Worm (Caenorhabditis elegans) whole organism, young adult: ENCODE measurements around the gene K10C2.12.

Experiments
- B0336.3 ChIP-seq: fragments of 200-800 bp; sonication (Bioruptor generic); IDR thresholded peaks from 2 replicates; pipeline ENCODE4 v1.3.6; 2022; ENCODE audit warnings: missing genetic modification characterization, missing compliant biosample characterization
- F23B12.7 ChIP-seq: sonication (generic microtip); optimal IDR thresholded peaks from 2 replicates; lab custom pipeline; 2017; ENCODE audit warnings: missing genetic modification characterization, mild to moderate bottlenecking, missing compliant biosample characterization, antibody characterized with exemption, moderate library complexity; ENCODE audit not compliant: insufficient read depth
- F52B5.7 ChIP-seq: sonication (generic microtip); optimal IDR thresholded peaks from 2 replicates; lab custom pipeline; 2016; ENCODE audit warnings: mild to moderate bottlenecking, missing genetic modification characterization, missing compliant biosample characterization
- Y53G8AR.9 ChIP-seq: fragments of 200-800 bp; sonication (Bioruptor generic); conservative IDR thresholded peaks from 2 replicates; pipeline ENCODE4 v1.3.6; 2022; ENCODE audit warnings: missing genetic modification reagents, missing genetic modification characterization, missing compliant biosample characterization
- Y79H2A.3 ChIP-seq: fragments of 200-800 bp; sonication (Bioruptor generic); conservative IDR thresholded peaks from 2 replicates; pipeline ENCODE4 v1.3.6; 2022; ENCODE audit warnings: missing genetic modification reagents, missing genetic modification characterization, missing compliant biosample characterization
- ZK185.1 ChIP-seq: sonication (generic microtip); optimal IDR thresholded peaks from 2 replicates; lab custom pipeline; 2016; ENCODE audit warnings: mild to moderate bottlenecking, missing genetic modification characterization, missing compliant biosample characterization; ENCODE audit not compliant: poor library complexity, severe bottlenecking
- aptf-2 ChIP-seq: fragments of 200-800 bp; sonication (Bioruptor generic); conservative IDR thresholded peaks from 2 replicates; pipeline ENCODE4 v1.3.6; 2022; ENCODE audit warnings: missing genetic modification reagents, missing genetic modification characterization, missing compliant biosample characterization
- aptf-3 ChIP-seq: fragments of 200-800 bp; sonication (Bioruptor generic); IDR thresholded peaks from 2 replicates; pipeline ENCODE4 v1.3.6; 2022; ENCODE audit warnings: missing genetic modification characterization, missing compliant biosample characterization
- atf-7 ChIP-seq: sonication (generic microtip); optimal IDR thresholded peaks from 2 replicates; lab custom pipeline; 2017; ENCODE audit warnings: mild to moderate bottlenecking, missing genetic modification characterization, missing compliant biosample characterization
- cebp-1 ChIP-seq, 2 experiments: fragments of 200-800 bp in 1 of 2; sonication (Bioruptor generic) in 1 of 2; sonication (generic microtip) in 1 of 2; IDR thresholded peaks in 1 of 2; optimal IDR thresholded peaks in 1 of 2; 2 replicates each; pipeline versions ENCODE4 v1.3.6 to Lab custom; 2017 to 2022; ENCODE audit warnings: missing compliant biosample characterization in 2 of 2, missing genetic modification characterization in 2 of 2, mild to moderate bottlenecking in 1 of 2, missing genetic modification reagents in 1 of 2, moderate library complexity in 1 of 2
- cebp-2 ChIP-seq: fragments of 200-800 bp; sonication (Bioruptor generic); IDR thresholded peaks from 2 replicates; pipeline ENCODE4 v1.3.6; 2022; ENCODE audit warnings: missing genetic modification characterization, missing compliant biosample characterization
- ceh-27 ChIP-seq: fragments of 200-800 bp; sonication (Bioruptor generic); optimal IDR thresholded peaks from 2 replicates; lab custom pipeline; 2018; ENCODE audit warnings: mild to moderate bottlenecking, missing genetic modification characterization, moderate library complexity, missing compliant biosample characterization
- ceh-40 ChIP-seq: fragments of 200-800 bp; sonication (Bioruptor generic); IDR thresholded peaks from 2 replicates; pipeline ENCODE4 v1.3.6; 2022; ENCODE audit warnings: missing genetic modification characterization, missing compliant biosample characterization
- die-1 ChIP-seq: sonication (generic microtip); optimal IDR thresholded peaks from 2 replicates; lab custom pipeline; 2016; ENCODE audit warnings: missing genotype, mild to moderate bottlenecking, missing genetic modification characterization, missing compliant biosample characterization
- egl-44 ChIP-seq: fragments of 200-800 bp; sonication (Bioruptor generic); IDR thresholded peaks from 2 replicates; pipeline ENCODE4 v1.3.6; 2022; ENCODE audit warnings: missing genetic modification reagents, missing genetic modification characterization, missing compliant biosample characterization
- ekl-4 ChIP-seq: fragments of 200-800 bp; sonication (Bioruptor generic); IDR thresholded peaks from 2 replicates; pipeline ENCODE4 v1.3.6; 2022; ENCODE audit warnings: missing genetic modification reagents, missing genetic modification characterization, missing compliant biosample characterization
- hmg-1.2 ChIP-seq: fragments of 200-800 bp; sonication (Bioruptor generic); IDR thresholded peaks from 2 replicates; pipeline ENCODE4 v1.3.6; 2022; ENCODE audit warnings: missing genetic modification reagents, missing genetic modification characterization, missing compliant biosample characterization
- hmg-20 ChIP-seq: fragments of 200-800 bp; sonication (Bioruptor generic); IDR thresholded peaks from 2 replicates; pipeline ENCODE4 v1.3.6; 2022; ENCODE audit warnings: missing genetic modification reagents, missing genetic modification characterization, missing compliant biosample characterization
- lin-54 ChIP-seq: fragments of 200-800 bp; sonication (Bioruptor generic); optimal IDR thresholded peaks from 2 replicates; lab custom pipeline; 2018; ENCODE audit warnings: mild to moderate bottlenecking, missing genetic modification characterization, missing compliant biosample characterization
- lsy-27 ChIP-seq: sonication (generic microtip); optimal IDR thresholded peaks from 2 replicates; lab custom pipeline; 2017; ENCODE audit warnings: missing genetic modification characterization, mild to moderate bottlenecking, missing compliant biosample characterization, antibody characterized with exemption, missing genotype, borderline replicate concordance; ENCODE audit not compliant: insufficient read depth
- madf-10 ChIP-seq: sonication (generic microtip); optimal IDR thresholded peaks from 2 replicates; lab custom pipeline; 2016; ENCODE audit warnings: mild to moderate bottlenecking, missing genetic modification characterization, missing compliant biosample characterization
- mcd-1 ChIP-seq: fragments of 200-800 bp; sonication (Bioruptor generic); IDR thresholded peaks from 2 replicates; pipeline ENCODE4 v1.3.6; 2022; ENCODE audit warnings: missing genetic modification reagents, missing genetic modification characterization, missing compliant biosample characterization
- mes-4 ChIP-seq: sonication (generic microtip); optimal IDR thresholded peaks from 2 replicates; lab custom pipeline; 2016; ENCODE audit warnings: missing genotype, missing genetic modification characterization, missing compliant biosample characterization
- mxl-1 ChIP-seq: sonication (generic microtip); optimal IDR thresholded peaks from 2 replicates; lab custom pipeline; 2016; ENCODE audit warnings: missing genetic modification characterization, missing compliant biosample characterization
- nfya-2 ChIP-seq: fragments of 200-800 bp; sonication (Bioruptor generic); IDR thresholded peaks from 2 replicates; pipeline ENCODE4 v1.3.6; 2022; ENCODE audit warnings: missing genetic modification reagents, missing genetic modification characterization, missing compliant biosample characterization
- nfyb-1 ChIP-seq: fragments of 200-800 bp; sonication (Bioruptor generic); IDR thresholded peaks from 2 replicates; pipeline ENCODE4 v1.3.6; 2022; ENCODE audit warnings: missing genetic modification reagents, missing genetic modification characterization, missing compliant biosample characterization
- nhr-80 ChIP-seq: sonication (generic microtip); optimal IDR thresholded peaks from 2 replicates; lab custom pipeline; 2016; ENCODE audit warnings: missing genetic modification characterization, missing compliant biosample characterization
- pbrm-1 ChIP-seq: fragments of 200-800 bp; sonication (Bioruptor generic); IDR thresholded peaks from 2 replicates; pipeline ENCODE4 v1.3.6; 2022; ENCODE audit warnings: missing genetic modification reagents, missing genetic modification characterization, missing compliant biosample characterization
- rcor-1 ChIP-seq: fragments of 200-800 bp; sonication (Bioruptor generic); IDR thresholded peaks from 2 replicates; pipeline ENCODE4 v1.3.6; 2022; ENCODE audit warnings: missing genetic modification reagents, missing genetic modification characterization, missing compliant biosample characterization
- rpc-1 ChIP-seq, 2 experiments: fragments of 150-350 bp in 1 of 2; sonication (generic microtip) in 1 of 2; optimal IDR thresholded peaks; 2 replicates each; lab custom pipeline; 2014 to 2018; ENCODE audit warnings: missing biosample characterization in 1 of 2, missing genetic modification characterization in 1 of 2, missing genetic modification reagents in 1 of 2, missing genotype in 1 of 2
- snpc-1.3 ChIP-seq: sonication (generic microtip); optimal IDR thresholded peaks from 2 replicates; lab custom pipeline; 2017; ENCODE audit warnings: missing genetic modification characterization, mild to moderate bottlenecking, missing compliant biosample characterization, antibody characterized with exemption, moderate library complexity, missing genotype, missing genetic modification reagents; ENCODE audit not compliant: insufficient read depth
- snpc-3.4 ChIP-seq: sonication (generic microtip); optimal IDR thresholded peaks from 2 replicates; lab custom pipeline; 2017; ENCODE audit warnings: missing genetic modification characterization, mild to moderate bottlenecking, missing compliant biosample characterization, antibody characterized with exemption, moderate library complexity, missing genotype, missing genetic modification reagents
- snpc-4 ChIP-seq, 5 experiments: fragments of 150-350 bp in 1 of 5; sonication (generic microtip) in 4 of 5; optimal IDR thresholded peaks; 2 replicates each; lab custom pipeline; 2014 to 2018; ENCODE audit warnings: missing genetic modification characterization in 5 of 5, missing biosample characterization in 3 of 5, antibody characterized with exemption in 2 of 5, mild to moderate bottlenecking in 2 of 5, missing compliant biosample characterization in 2 of 5, missing genotype in 2 of 5, moderate library complexity in 2 of 5, missing genetic modification reagents in 1 of 5
- tbx-9 ChIP-seq: sonication (generic microtip); optimal IDR thresholded peaks from 2 replicates; lab custom pipeline; 2016; ENCODE audit warnings: borderline replicate concordance, missing genetic modification characterization, inconsistent platforms, missing compliant biosample characterization
- tlf-1 ChIP-seq: fragments of 200-800 bp; sonication (Bioruptor generic); optimal IDR thresholded peaks from 2 replicates; lab custom pipeline; 2018; ENCODE audit warnings: mild to moderate bottlenecking, missing genetic modification characterization, missing compliant biosample characterization
- xnd-1 ChIP-seq: sonication (generic microtip); optimal IDR thresholded peaks from 2 replicates; lab custom pipeline; 2016; ENCODE audit warnings: missing genotype, missing genetic modification reagents, missing genetic modification characterization, missing compliant biosample characterization

Gene K10C2.12

ce11 chrX:6407805-6408204, 12.8 kb downstream of the K10C2.12 start:
- TF ChIP-seq F23B12.7 (tag; lab: Kevin White, UChicago) (no peak), hmg-1.2 (GFP tag; lab: Robert Waterston, UW) (no peak), die-1 (tag; lab: Kevin White, UChicago) (no peak), F52B5.7 (tag; lab: Kevin White, UChicago) (no peak)

- no peak for TF ChIP-seq cebp-1 (GFP tag; IDR thresholded peaks at IDR 0.05; lab: Robert Waterston, UW)
- TF ChIP-seq cebp-1 (tag; optimal IDR thresholded peaks at IDR 0.05; lab: Kevin White, UChicago) = no peak
- TF ChIP-seq Y79H2A.3 (GFP tag; lab: Robert Waterston, UW) = no peak
- no peak for TF ChIP-seq cebp-2 (GFP tag; lab: Robert Waterston, UW)
- no peak for TF ChIP-seq aptf-3 (GFP tag; lab: Robert Waterston, UW)
- no peak for TF ChIP-seq ceh-40 (GFP tag; lab: Robert Waterston, UW)
- TF ChIP-seq madf-10 (tag; lab: Kevin White, UChicago) = no peak
- no peak for TF ChIP-seq rpc-1 (optimal IDR thresholded peaks at IDR 0.05; lab: Kevin White, UChicago)
- TF ChIP-seq rpc-1 (tag; optimal IDR thresholded peaks at IDR 0.05; lab: Kevin White, UChicago) = no peak
- no peak for TF ChIP-seq nfya-2 (GFP tag; lab: Robert Waterston, UW)
These were observed 14.7 kb downstream of the K10C2.12 start for ce11 chrX:6405905-6406304.

- no peak for TF ChIP-seq snpc-1.3 (tag; lab: Kevin White, UChicago)
- no peak for TF ChIP-seq nfyb-1 (GFP tag; lab: Robert Waterston, UW)
- TF ChIP-seq atf-7 (tag; lab: Kevin White, UChicago) = no peak
- TF ChIP-seq ceh-27 = no peak
- no peak for TF ChIP-seq snpc-4 (GFP tag; optimal IDR thresholded peaks at IDR 0.05; lab: Kevin White, UChicago)
- TF ChIP-seq snpc-4 (tag; optimal IDR thresholded peaks at IDR 0.05; lab: Kevin White, UChicago) = no peak
- no peak for TF ChIP-seq cebp-1 (GFP tag; IDR thresholded peaks at IDR 0.05; lab: Robert Waterston, UW)
- TF ChIP-seq cebp-1 (tag; optimal IDR thresholded peaks at IDR 0.05; lab: Kevin White, UChicago) = no peak
- no peak for TF ChIP-seq snpc-3.4 (tag; lab: Kevin White, UChicago)
- no peak for TF ChIP-seq hmg-20 (GFP tag; lab: Robert Waterston, UW)
- TF ChIP-seq egl-44 (GFP tag; lab: Robert Waterston, UW) = no peak
- no peak for TF ChIP-seq lin-54 (GFP tag; lab: Kevin White, UChicago)
- no peak for TF ChIP-seq xnd-1 (tag; lab: Kevin White, UChicago)
- no peak for TF ChIP-seq tbx-9 (tag; lab: Kevin White, UChicago)
- no peak for TF ChIP-seq ekl-4 (GFP tag; lab: Robert Waterston, UW)
- no peak for TF ChIP-seq pbrm-1
These were observed 17.5 kb downstream of the K10C2.12 start, which contains the start of gene glt-4 for ce11 chrX:6403122-6403521. TSS of gene glt-4 (plus strand) at chrX:6403422.

ce11 chrX:6399450-6399849, 21.1 kb downstream of the K10C2.12 start:
- no peak for TF ChIP-seq aptf-2 (GFP tag; lab: Robert Waterston, UW)
- no peak for TF ChIP-seq lsy-27 (tag; lab: Kevin White, UChicago)
- TF ChIP-seq madf-10 (tag; lab: Kevin White, UChicago) = no peak
- no peak for TF ChIP-seq tlf-1 (GFP tag; lab: Kevin White, UChicago)
- TF ChIP-seq Y53G8AR.9 = no peak
- TF ChIP-seq hmg-1.2 (GFP tag; lab: Robert Waterston, UW) = no peak
- TF ChIP-seq mcd-1 (GFP tag; lab: Robert Waterston, UW) = no peak
- no peak for TF ChIP-seq rcor-1 (GFP tag; lab: Robert Waterston, UW)
- TF ChIP-seq xnd-1 (tag; lab: Kevin White, UChicago) = no peak
- no peak for TF ChIP-seq nhr-80
- no peak for TF ChIP-seq B0336.3 (GFP tag; lab: Robert Waterston, UW)
- no peak for TF ChIP-seq snpc-1.3 (tag; lab: Kevin White, UChicago)
- no peak for TF ChIP-seq mes-4 (tag; lab: Kevin White, UChicago)
- TF ChIP-seq mxl-1 = no peak
- no peak for TF ChIP-seq ZK185.1 (tag; lab: Kevin White, UChicago)
